Fruit fly (Drosophila melanogaster) whole organism, embryonic: Measurements from ENCODE around the gene Ir20a.

ENCODE experiments used
- Abd-B ChIP-seq: fragments of 200-800 bp; sonication (Bioruptor generic); optimal IDR thresholded peaks from 2 replicates; lab custom pipeline; 2018; ENCODE audit warnings: missing biosample characterization, mild to moderate bottlenecking, missing genetic modification characterization, moderate library complexity
- BtbVII ChIP-seq: fragments of 200-800 bp; sonication (Bioruptor generic); optimal IDR thresholded peaks from 3 replicates; lab custom pipeline; 2017; ENCODE audit warnings: missing biosample characterization, mild to moderate bottlenecking, missing genetic modification characterization
- CG10979 ChIP-seq: fragments of 200-800 bp; sonication (Bioruptor generic); optimal IDR thresholded peaks from 2 replicates; lab custom pipeline; 2018; ENCODE audit warnings: missing biosample characterization, mild to moderate bottlenecking, missing genetic modification characterization, moderate library complexity
- CG12659 ChIP-seq: fragments of 200-800 bp; sonication (Bioruptor generic); optimal IDR thresholded peaks from 3 replicates; lab custom pipeline; 2017; ENCODE audit warnings: mild to moderate bottlenecking, missing biosample characterization, missing genetic modification reagents, missing genetic modification characterization
- CG13424 ChIP-seq: fragments of 200-800 bp; sonication (Bioruptor generic); optimal IDR thresholded peaks from 2 replicates; lab custom pipeline; 2019; ENCODE audit warnings: missing biosample characterization, mild to moderate bottlenecking, missing genetic modification characterization, moderate library complexity
- CG14441 ChIP-seq: fragments of 200-800 bp; sonication (Bioruptor generic); IDR thresholded peaks from 2 replicates; pipeline ENCODE4 v1.3.6; 2022; ENCODE audit warnings: missing biosample characterization, missing genetic modification characterization
- CG15269 ChIP-seq: fragments of 200-800 bp; sonication (Bioruptor generic); optimal IDR thresholded peaks from 2 replicates; lab custom pipeline; 2018; ENCODE audit warnings: missing biosample characterization, mild to moderate bottlenecking, missing genetic modification characterization, moderate library complexity
- CG17359 ChIP-seq: fragments of 200-800 bp; sonication (Bioruptor generic); optimal IDR thresholded peaks from 3 replicates; lab custom pipeline; 2018; ENCODE audit warnings: missing biosample characterization, mild to moderate bottlenecking, missing genetic modification characterization, moderate library complexity
- CG17829 ChIP-seq: fragments of 200-800 bp; optimal IDR thresholded peaks from 2 replicates; lab custom pipeline; 2019; ENCODE audit warnings: missing biosample characterization, mild to moderate bottlenecking, missing genetic modification characterization, moderate library complexity
- CG34224 ChIP-seq: fragments of 200-800 bp; sonication (Bioruptor generic); IDR thresholded peaks from 3 replicates; pipeline ENCODE4 v1.3.6; 2022; ENCODE audit warnings: missing biosample characterization, missing genetic modification characterization; ENCODE audit not compliant: partially characterized antibody
- CG3847 ChIP-seq: fragments of 200-800 bp; sonication (Bioruptor generic); IDR thresholded peaks from 2 replicates; pipeline ENCODE4 v1.3.6; 2022; ENCODE audit warnings: missing biosample characterization, missing genetic modification characterization
- CG4360 ChIP-seq: fragments of 200-800 bp; sonication (Bioruptor generic); IDR thresholded peaks from 2 replicates; pipeline ENCODE4 v1.3.6; 2022; ENCODE audit warnings: missing biosample characterization, missing genetic modification characterization
- CG5245 ChIP-seq: fragments of 200-800 bp; sonication (Bioruptor generic); optimal IDR thresholded peaks from 3 replicates; lab custom pipeline; 2016; ENCODE audit warnings: missing biosample characterization, missing genetic modification characterization
- CG6254 ChIP-seq: fragments of 200-800 bp; sonication (Bioruptor generic); optimal IDR thresholded peaks from 3 replicates; lab custom pipeline; 2017; ENCODE audit warnings: mild to moderate bottlenecking, missing biosample characterization, missing genetic modification reagents, missing genetic modification characterization
- CG7745 ChIP-seq: fragments of 200-800 bp; sonication (Bioruptor generic); optimal IDR thresholded peaks from 2 replicates; lab custom pipeline; 2018; ENCODE audit warnings: missing biosample characterization, mild to moderate bottlenecking, missing genetic modification characterization, moderate library complexity
- CoRest ChIP-seq: fragments of 200-800 bp; sonication (Bioruptor generic); optimal IDR thresholded peaks from 3 replicates; lab custom pipeline; 2018; ENCODE audit warnings: missing biosample characterization, mild to moderate bottlenecking, missing genetic modification characterization, moderate library complexity
- CrebB ChIP-seq: fragments of 200-800 bp; sonication (Bioruptor generic); optimal IDR thresholded peaks from 3 replicates; lab custom pipeline; 2018; ENCODE audit warnings: missing biosample characterization, mild to moderate bottlenecking, missing genetic modification characterization
- ERR ChIP-seq: fragments of 200-800 bp; sonication (Bioruptor generic); optimal IDR thresholded peaks from 2 replicates; lab custom pipeline; 2016; ENCODE audit warnings: missing biosample characterization, missing genetic modification characterization
- Eip74EF ChIP-seq, 2 experiments: fragments of 200-800 bp in 1 of 2; fragments of >200 bp in 1 of 2; sonication (Bioruptor generic) in 1 of 2; optimal IDR thresholded peaks; 2 replicates each; lab custom pipeline; 2017 to 2019; ENCODE audit warnings: missing biosample characterization in 2 of 2, missing genetic modification characterization in 2 of 2, mild to moderate bottlenecking in 1 of 2, moderate library complexity in 1 of 2
- Ets65A ChIP-seq: fragments of 200-800 bp; sonication (Bioruptor generic); peaks from one replicate; lab custom pipeline; 2016; ENCODE audit warnings: missing biosample characterization, missing genetic modification characterization
- Fer1 ChIP-seq: fragments of 200-800 bp; sonication (Bioruptor generic); optimal IDR thresholded peaks from 2 replicates; lab custom pipeline; 2017; ENCODE audit warnings: missing biosample characterization, mild to moderate bottlenecking, missing genetic modification characterization
- Gsc ChIP-seq: fragments of 200-800 bp; sonication (Bioruptor generic); IDR thresholded peaks from 2 replicates; pipeline ENCODE4 v1.3.6; 2022; ENCODE audit warnings: missing biosample characterization, missing genetic modification characterization
- HLH4C ChIP-seq: fragments of 200-800 bp; sonication (Bioruptor generic); IDR thresholded peaks from 3 replicates; pipeline ENCODE4 v1.3.6; 2022; ENCODE audit warnings: missing biosample characterization, missing genetic modification characterization; ENCODE audit not compliant: partially characterized antibody
- MTF-1 ChIP-seq: fragments of 200-800 bp; sonication (Bioruptor generic); optimal IDR thresholded peaks from 2 replicates; lab custom pipeline; 2018; ENCODE audit warnings: missing biosample characterization, mild to moderate bottlenecking, missing genetic modification characterization, borderline replicate concordance
- Nf-YB ChIP-seq: fragments of 200-800 bp; sonication (Bioruptor generic); optimal IDR thresholded peaks from 3 replicates; lab custom pipeline; 2019; ENCODE audit warnings: missing biosample characterization, mild to moderate bottlenecking, missing genetic modification characterization, moderate library complexity
- Vsx1 ChIP-seq: fragments of 200-800 bp; sonication (Bioruptor generic); optimal IDR thresholded peaks from 2 replicates; lab custom pipeline; 2017; ENCODE audit warnings: missing biosample characterization, mild to moderate bottlenecking, missing genetic modification characterization, missing genetic modification reagents
- Xbp1 ChIP-seq: fragments of 200-800 bp; sonication (Bioruptor generic); optimal IDR thresholded peaks from 3 replicates; lab custom pipeline; 2016; ENCODE audit warnings: missing biosample characterization, mild to moderate bottlenecking, missing genetic modification characterization
- ac ChIP-seq: fragments of 200-800 bp; sonication (Bioruptor generic); optimal IDR thresholded peaks from 3 replicates; lab custom pipeline; 2017; ENCODE audit warnings: missing biosample characterization, mild to moderate bottlenecking, missing genetic modification characterization
- bbx ChIP-seq: fragments of 200-800 bp; sonication (Bioruptor generic); IDR thresholded peaks from 2 replicates; pipeline ENCODE4 v1.3.6; 2022; ENCODE audit warnings: missing biosample characterization, missing genetic modification characterization; ENCODE audit not compliant: partially characterized antibody
- cg ChIP-seq: fragments of 200-800 bp; sonication (Bioruptor generic); optimal IDR thresholded peaks from 3 replicates; lab custom pipeline; 2019; ENCODE audit warnings: missing biosample characterization, mild to moderate bottlenecking, missing genetic modification characterization, moderate library complexity
- chif ChIP-seq, 2 experiments: fragments of 200-800 bp; sonication (Bioruptor generic); optimal IDR thresholded peaks; 3 replicates each; lab custom pipeline; 2016; ENCODE audit warnings: missing biosample characterization in 2 of 2, missing genetic modification characterization in 2 of 2
- chm ChIP-seq: fragments of 200-800 bp; sonication (Bioruptor generic); IDR thresholded peaks from 2 replicates; pipeline ENCODE4 v1.3.6; 2022; ENCODE audit warnings: missing biosample characterization, missing genetic modification characterization
- chn ChIP-seq: fragments of 200-800 bp; sonication (Bioruptor generic); optimal IDR thresholded peaks from 2 replicates; lab custom pipeline; 2016; ENCODE audit warnings: missing biosample characterization, missing genetic modification characterization
- disco-r ChIP-seq: fragments of 200-800 bp; sonication (Bioruptor generic); optimal IDR thresholded peaks from 2 replicates; lab custom pipeline; 2016; ENCODE audit warnings: missing biosample characterization, missing genetic modification characterization
- dmrt11E ChIP-seq: fragments of 200-800 bp; sonication (Bioruptor generic); optimal IDR thresholded peaks from 3 replicates; lab custom pipeline; 2018; ENCODE audit warnings: missing biosample characterization, mild to moderate bottlenecking, missing genetic modification characterization, moderate library complexity
- dmrt99B ChIP-seq: fragments of 200-800 bp; sonication (Bioruptor generic); optimal IDR thresholded peaks from 2 replicates; lab custom pipeline; 2018; ENCODE audit warnings: missing biosample characterization, mild to moderate bottlenecking, missing genetic modification characterization, moderate library complexity
- emc ChIP-seq: fragments of 200-800 bp; sonication (Bioruptor generic); optimal IDR thresholded peaks from 2 replicates; lab custom pipeline; 2016; ENCODE audit warnings: missing biosample characterization, missing genetic modification characterization
- ems ChIP-seq: fragments of 200-800 bp; sonication (Bioruptor generic); optimal IDR thresholded peaks from 3 replicates; lab custom pipeline; 2016; ENCODE audit warnings: missing biosample characterization, missing genetic modification characterization
- fd3F ChIP-seq: fragments of 200-800 bp; sonication (Bioruptor generic); optimal IDR thresholded peaks from 2 replicates; lab custom pipeline; 2018; ENCODE audit warnings: missing biosample characterization, mild to moderate bottlenecking, missing genetic modification characterization, moderate library complexity
- fu2 ChIP-seq: fragments of 200-800 bp; sonication (Bioruptor generic); optimal IDR thresholded peaks from 2 replicates; lab custom pipeline; 2016; ENCODE audit warnings: missing biosample characterization, missing genetic modification characterization
- gem ChIP-seq: fragments of 200-800 bp; sonication (Bioruptor generic); optimal IDR thresholded peaks from 2 replicates; lab custom pipeline; 2019; ENCODE audit warnings: missing biosample characterization, mild to moderate bottlenecking, missing genetic modification characterization, moderate library complexity
- grau ChIP-seq: fragments of 200-800 bp; optimal IDR thresholded peaks from 3 replicates; lab custom pipeline; 2019; ENCODE audit warnings: missing biosample characterization, mild to moderate bottlenecking, missing genetic modification characterization, moderate library complexity
- onecut ChIP-seq: fragments of 200-800 bp; sonication (Bioruptor generic); IDR thresholded peaks from 2 replicates; pipeline ENCODE4 v1.3.6; 2022; ENCODE audit warnings: missing biosample characterization, missing genetic modification characterization
- row ChIP-seq: fragments of 200-800 bp; sonication (Bioruptor generic); IDR thresholded peaks from 3 replicates; pipeline ENCODE4 v1.3.6; 2022; ENCODE audit warnings: missing biosample characterization, missing genetic modification characterization
- scrt ChIP-seq: fragments of 200-800 bp; sonication (Bioruptor generic); optimal IDR thresholded peaks from 2 replicates; lab custom pipeline; 2018; ENCODE audit warnings: missing biosample characterization, mild to moderate bottlenecking, missing genetic modification characterization, moderate library complexity
- sens ChIP-seq: fragments of 200-800 bp; sonication (Bioruptor generic); peaks from one replicate; lab custom pipeline; 2016; ENCODE audit warnings: missing biosample characterization, missing genetic modification characterization
- sens-2 ChIP-seq: fragments of 200-800 bp; sonication (Bioruptor generic); IDR thresholded peaks from 2 replicates; pipeline ENCODE4 v1.3.6; 2022; ENCODE audit warnings: missing biosample characterization, missing genetic modification characterization
- slp2 ChIP-seq: fragments of 200-800 bp; sonication (Bioruptor generic); optimal IDR thresholded peaks from 2 replicates; lab custom pipeline; 2016; ENCODE audit warnings: missing biosample characterization, missing genetic modification characterization
- tx ChIP-seq: fragments of 200-800 bp; sonication (Bioruptor generic); optimal IDR thresholded peaks from 2 replicates; lab custom pipeline; 2016; ENCODE audit warnings: missing biosample characterization, missing genetic modification characterization
- zf30C ChIP-seq: fragments of 200-800 bp; sonication (Bioruptor generic); optimal IDR thresholded peaks from 3 replicates; lab custom pipeline; 2018; ENCODE audit warnings: missing biosample characterization, mild to moderate bottlenecking, missing genetic modification characterization

Gene Ir20a

dm6 chrX:21519168-21519671 is 40.5 kb upstream of the Ir20a start, which contains the start of gene Cyp6t1 (continued):
- peak; percentile 78 for TF ChIP-seq sens (GFP tag; lab: Kevin White, UChicago)
- no peak for TF ChIP-seq Gsc (GFP tag; lab: Robert Waterston, UW)
- no peak for TF ChIP-seq ERR (GFP tag; lab: Kevin White, UChicago)
- TF ChIP-seq sens-2 (GFP tag; lab: Robert Waterston, UW) = no peak
- TF ChIP-seq tx = no peak
- TF ChIP-seq Vsx1 (GFP tag; lab: Kevin White, UChicago) = no peak
- no peak for TF ChIP-seq CG5245 (GFP tag; lab: Kevin White, UChicago)
- TF ChIP-seq HLH4C (GFP tag; lab: Robert Waterston, UW) = no peak
- TF ChIP-seq emc (GFP tag; lab: Kevin White, UChicago) = no peak
- TF ChIP-seq Abd-B (GFP tag; lab: Kevin White, UChicago) = peak; percentile 35
- TF ChIP-seq CG17359 (tag; lab: Kevin White, UChicago) = no peak
- TF ChIP-seq BtbVII (GFP tag; lab: Kevin White, UChicago) = no peak
- TF ChIP-seq gem (tag; lab: Kevin White, UChicago) = peak; percentile 59
- TF ChIP-seq onecut (GFP tag; lab: Robert Waterston, UW) = no peak
- TF ChIP-seq Fer1 (GFP tag; lab: Kevin White, UChicago) = no peak
- no peak for TF ChIP-seq Nf-YB (GFP tag; lab: Kevin White, UChicago)
- no peak for TF ChIP-seq CG4360 (GFP tag; lab: Robert Waterston, UW)
- TF ChIP-seq chif (GFP tag; optimal IDR thresholded peaks at IDR 0.05; lab: Kevin White, UChicago) = peak in 1 of 2 experiments; percentile 4
- TF ChIP-seq CoRest (tag; lab: Kevin White, UChicago) = peak; percentile 59
- TF ChIP-seq grau (tag; lab: Kevin White, UChicago) = no peak
- no peak for TF ChIP-seq CG17829 (tag; lab: Kevin White, UChicago)
- no peak for TF ChIP-seq CG6254 (GFP tag; lab: Kevin White, UChicago)
- peak; percentile 2 for TF ChIP-seq zf30C (GFP tag; lab: Kevin White, UChicago)
- peak; percentile 29 for TF ChIP-seq Xbp1 (GFP tag; lab: Kevin White, UChicago)
- no peak for TF ChIP-seq bbx (GFP tag; lab: Robert Waterston, UW)
- TF ChIP-seq fu2 (GFP tag; lab: Kevin White, UChicago) = no peak
- no peak for TF ChIP-seq CG10979
- no peak for TF ChIP-seq Ets65A (GFP tag; lab: Kevin White, UChicago)
- no peak for TF ChIP-seq ems
- no peak for TF ChIP-seq CG34224
- peak; percentile 33 for TF ChIP-seq dmrt11E (tag; lab: Kevin White, UChicago)
- TF ChIP-seq CrebB = no peak
- TF ChIP-seq slp2 (GFP tag; lab: Kevin White, UChicago) = no peak
- TF ChIP-seq fd3F (GFP tag; lab: Kevin White, UChicago) = no peak
- peak; percentile 32 for TF ChIP-seq CG15269 (tag; lab: Kevin White, UChicago)
- no peak for TF ChIP-seq CG3847 (GFP tag; lab: Robert Waterston, UW)
- no peak for TF ChIP-seq ac (GFP tag; lab: Kevin White, UChicago)
- TF ChIP-seq CG14441 (GFP tag; lab: Robert Waterston, UW) = no peak
- no peak for TF ChIP-seq disco-r (GFP tag; lab: Kevin White, UChicago)
- no peak for TF ChIP-seq scrt
- TF ChIP-seq CG7745 = no peak
- TF ChIP-seq row (GFP tag; lab: Robert Waterston, UW) = peak; percentile 57; the same call in 2 of the 3 replicates
- TF ChIP-seq chn = no peak
- TF ChIP-seq Eip74EF (GFP tag; optimal IDR thresholded peaks at IDR 0.05; lab: Kevin White, UChicago) = no peak
- TF ChIP-seq cg (GFP tag; lab: Kevin White, UChicago) = no peak
- peak; percentile 28 for TF ChIP-seq dmrt99B (tag; lab: Kevin White, UChicago)
- TF ChIP-seq CG12659 (GFP tag; lab: Kevin White, UChicago) = peak; percentile 12
- no peak for TF ChIP-seq chm (GFP tag; lab: Robert Waterston, UW)
- no peak for TF ChIP-seq MTF-1 (GFP tag; lab: Kevin White, UChicago)
- TF ChIP-seq CG13424 (tag; lab: Kevin White, UChicago) = no peak
